Worm (Caenorhabditis elegans) whole organism, L2 larva: Measurements from ENCODE around the gene lin-18.

ENCODE experiments used
- C34F6.9 ChIP-seq: fragments of 150-350 bp; optimal IDR thresholded peaks from 2 replicates; lab custom pipeline; 2014; ENCODE audit warnings: missing biosample characterization, missing genetic modification characterization
- Y55F3AM.14 ChIP-seq: fragments of 200-800 bp; sonication (Bioruptor generic); optimal IDR thresholded peaks from 2 replicates; lab custom pipeline; 2018; ENCODE audit warnings: mild to moderate bottlenecking, missing genetic modification characterization, missing compliant biosample characterization
- alr-1 ChIP-seq: fragments of 150-350 bp; optimal IDR thresholded peaks from 2 replicates; lab custom pipeline; 2014; ENCODE audit warnings: missing biosample characterization, missing genetic modification characterization
- aly-2 ChIP-seq: fragments of 150-350 bp; optimal IDR thresholded peaks from 2 replicates; lab custom pipeline; 2014; ENCODE audit warnings: missing biosample characterization, missing genetic modification characterization
- blmp-1 ChIP-seq: sonication (generic microtip); optimal IDR thresholded peaks from 2 replicates; lab custom pipeline; 2017; ENCODE audit warnings: missing genetic modification characterization, mild to moderate bottlenecking, missing compliant biosample characterization, antibody characterized with exemption, moderate library complexity; ENCODE audit not compliant: insufficient read depth
- crh-2 ChIP-seq: sonication (generic microtip); optimal IDR thresholded peaks from 2 replicates; lab custom pipeline; 2017; ENCODE audit warnings: missing biosample characterization, missing genetic modification characterization
- dmd-4 ChIP-seq: sonication (generic microtip); optimal IDR thresholded peaks from 2 replicates; lab custom pipeline; 2017; ENCODE audit warnings: missing biosample characterization, missing genetic modification characterization
- egl-27 ChIP-seq: sonication (generic microtip); optimal IDR thresholded peaks from 3 replicates; lab custom pipeline; 2017; ENCODE audit warnings: missing biosample characterization, missing genetic modification reagents, missing genetic modification characterization
- elt-3 ChIP-seq: sonication (generic microtip); optimal IDR thresholded peaks from 2 replicates; lab custom pipeline; 2017; ENCODE audit warnings: missing biosample characterization, missing genetic modification characterization
- gmeb-1 ChIP-seq: fragments of 150-350 bp; optimal IDR thresholded peaks from 2 replicates; lab custom pipeline; 2014; ENCODE audit warnings: missing biosample characterization, missing genetic modification characterization
- lin-13 ChIP-seq: fragments of 150-350 bp; optimal IDR thresholded peaks from 2 replicates; lab custom pipeline; 2014; ENCODE audit warnings: missing biosample characterization, missing genetic modification reagents, missing genetic modification characterization
- mab-5 ChIP-seq: fragments of 150-350 bp; optimal IDR thresholded peaks from 2 replicates; lab custom pipeline; 2014; ENCODE audit warnings: missing biosample characterization, missing genetic modification characterization
- mbf-1 ChIP-seq: sonication (generic microtip); optimal IDR thresholded peaks from 2 replicates; lab custom pipeline; 2017; ENCODE audit warnings: missing biosample characterization, missing genetic modification characterization
- mdl-1 ChIP-seq, 2 experiments: fragments of 150-350 bp in 1 of 2; sonication (generic microtip) in 1 of 2; optimal IDR thresholded peaks; 2 replicates each; lab custom pipeline; 2017; ENCODE audit warnings: missing biosample characterization in 2 of 2, missing genetic modification characterization in 2 of 2
- nhr-10 ChIP-seq: sonication (generic microtip); optimal IDR thresholded peaks from 2 replicates; lab custom pipeline; 2017; ENCODE audit warnings: missing biosample characterization, missing genetic modification characterization
- nhr-11 ChIP-seq: fragments of 150-350 bp; optimal IDR thresholded peaks from 2 replicates; lab custom pipeline; 2014; ENCODE audit warnings: missing biosample characterization, missing genetic modification characterization
- nhr-129 ChIP-seq: fragments of 150-350 bp; optimal IDR thresholded peaks from 2 replicates; lab custom pipeline; 2014; ENCODE audit warnings: missing biosample characterization, missing genetic modification characterization
- nhr-21 ChIP-seq: fragments of 150-350 bp; optimal IDR thresholded peaks from 2 replicates; lab custom pipeline; 2014; ENCODE audit warnings: missing biosample characterization, missing genetic modification characterization
- nhr-23 ChIP-seq: fragments of 150-350 bp; optimal IDR thresholded peaks from 2 replicates; lab custom pipeline; 2014; ENCODE audit warnings: missing biosample characterization, missing genetic modification reagents, missing genetic modification characterization
- nhr-237 ChIP-seq: fragments of 150-350 bp; optimal IDR thresholded peaks from 2 replicates; lab custom pipeline; 2014; ENCODE audit warnings: missing biosample characterization, missing genetic modification characterization
- nhr-25 ChIP-seq: fragments of 150-350 bp; sonication (generic microtip); optimal IDR thresholded peaks from 3 replicates; lab custom pipeline; 2014; ENCODE audit warnings: missing biosample characterization, missing genetic modification characterization
- nhr-77 ChIP-seq: fragments of 150-350 bp; optimal IDR thresholded peaks from 2 replicates; lab custom pipeline; 2014; ENCODE audit warnings: missing biosample characterization, missing genetic modification characterization
- peb-1 ChIP-seq: fragments of 150-350 bp; optimal IDR thresholded peaks from 2 replicates; lab custom pipeline; 2014; ENCODE audit warnings: missing biosample characterization, missing genetic modification characterization
- skn-1 ChIP-seq: sonication (generic microtip); optimal IDR thresholded peaks from 2 replicates; lab custom pipeline; 2017; ENCODE audit warnings: missing biosample characterization, missing genetic modification characterization
- sma-3 ChIP-seq: sonication (generic microtip); optimal IDR thresholded peaks from 2 replicates; lab custom pipeline; 2016; ENCODE audit warnings: missing genetic modification reagents, missing genetic modification characterization, missing compliant biosample characterization
- sma-9 ChIP-seq, 2 experiments: fragments of 150-350 bp in 1 of 2; sonication (generic microtip) in 1 of 2; optimal IDR thresholded peaks; 2 replicates each; lab custom pipeline; 2014 to 2016; ENCODE audit warnings: missing genetic modification characterization in 2 of 2, mild to moderate bottlenecking in 1 of 2, missing biosample characterization in 1 of 2, missing compliant biosample characterization in 1 of 2, missing genetic modification reagents in 1 of 2, moderate library complexity in 1 of 2
- unc-39 ChIP-seq: fragments of 150-350 bp; optimal IDR thresholded peaks from 2 replicates; lab custom pipeline; 2014; ENCODE audit warnings: missing biosample characterization, missing genetic modification characterization
- unc-55 ChIP-seq: fragments of 150-350 bp; sonication (generic microtip); optimal IDR thresholded peaks from 3 replicates; lab custom pipeline; 2014; ENCODE audit warnings: missing biosample characterization, missing genetic modification reagents, missing genetic modification characterization
- unc-62 ChIP-seq: fragments of 150-350 bp; optimal IDR thresholded peaks from 2 replicates; lab custom pipeline; 2014; ENCODE audit warnings: missing biosample characterization, missing genetic modification reagents, missing genetic modification characterization
- ztf-1 ChIP-seq: fragments of 200-800 bp; sonication (Bioruptor generic); conservative IDR thresholded peaks from 2 replicates; pipeline ENCODE4 v1.3.6; 2022; ENCODE audit warnings: missing genetic modification characterization, missing compliant biosample characterization
- ztf-11 ChIP-seq: sonication (generic microtip); optimal IDR thresholded peaks from 2 replicates; lab custom pipeline; 2017; ENCODE audit warnings: missing biosample characterization, missing genetic modification characterization
- ztf-4 ChIP-seq: fragments of 150-350 bp; optimal IDR thresholded peaks from 2 replicates; lab custom pipeline; 2014; ENCODE audit warnings: missing biosample characterization, missing genetic modification characterization

lin-18 gene

ce11 chrX:3974160-3974559 is 15.8 kb downstream of the lin-18 start:
- TF ChIP-seq peb-1 (tag; lab: Kevin White, UChicago) (no peak), sma-3 (GFP tag; lab: Kevin White, UChicago) (no peak), unc-55 (GFP tag; lab: Kevin White, UChicago) (no peak), nhr-11 (no peak), nhr-10 (tag; lab: Kevin White, UChicago) (no peak), nhr-77 (no peak), nhr-237 (tag; lab: Kevin White, UChicago) (no peak), dmd-4 (no peak), ztf-4 (tag; lab: Kevin White, UChicago) (no peak), gmeb-1 (tag; lab: Kevin White, UChicago) (no peak), egl-27 (tag; lab: Kevin White, UChicago) (no peak), mab-5 (tag; lab: Kevin White, UChicago) (no peak), ztf-11 (tag; lab: Kevin White, UChicago) (no peak), sma-9 (GFP tag; optimal IDR thresholded peaks at IDR 0.05; lab: Kevin White, UChicago) (no peak), sma-9 (tag; optimal IDR thresholded peaks at IDR 0.05; lab: Kevin White, UChicago) (no peak), unc-62 (GFP tag; lab: Kevin White, UChicago) (no peak), Y55F3AM.14 (GFP tag; lab: Kevin White, UChicago) (no peak), skn-1 (tag; lab: Kevin White, UChicago) (no peak)
- TF ChIP-seq, all 48 proteins: peak for 0

- TF ChIP-seq aly-2 (tag; lab: Kevin White, UChicago) (no peak), ztf-11 (tag; lab: Kevin White, UChicago) (no peak), unc-39 (tag; lab: Kevin White, UChicago) (no peak), egl-27 (tag; lab: Kevin White, UChicago) (no peak), nhr-21 (tag; lab: Kevin White, UChicago) (no peak), sma-3 (GFP tag; lab: Kevin White, UChicago) (no peak), mdl-1 (tag; optimal IDR thresholded peaks at IDR 0.05; lab: Kevin White, UChicago) (no peak), nhr-237 (tag; lab: Kevin White, UChicago) (no peak), nhr-23 (tag; lab: Kevin White, UChicago) (no peak), mab-5 (tag; lab: Kevin White, UChicago) (no peak)
Observed at ce11 chrX:3976755-3977154, 18.4 kb downstream of the lin-18 start.

- TF ChIP-seq sma-3 (GFP tag; lab: Kevin White, UChicago) (no peak), gmeb-1 (tag; lab: Kevin White, UChicago) (no peak), nhr-25 (tag; lab: Kevin White, UChicago) (no peak)
Observed at ce11 chrX:3977271-3977670, 18.9 kb downstream of the lin-18 start.

- TF ChIP-seq unc-62 (GFP tag; lab: Kevin White, UChicago): no peak
Observed at ce11 chrX:3979146-3979545, 20.8 kb downstream of the lin-18 start.

ce11 chrX:3982370-3982769 is 24.0 kb downstream of the lin-18 start:
- TF ChIP-seq blmp-1 (tag; lab: Kevin White, UChicago) (peak; percentile 62), crh-2 (no peak)

- no peak for TF ChIP-seq mbf-1 (tag; lab: Kevin White, UChicago)
- no peak for TF ChIP-seq nhr-23 (tag; lab: Kevin White, UChicago)
- no peak for TF ChIP-seq lin-13
- no peak for TF ChIP-seq ztf-11 (tag; lab: Kevin White, UChicago)
- TF ChIP-seq ztf-1 (GFP tag; lab: Robert Waterston, UW): no peak
- no peak for TF ChIP-seq alr-1
- no peak for TF ChIP-seq nhr-11
- TF ChIP-seq unc-39 (tag; lab: Kevin White, UChicago): no peak
Observed at ce11 chrX:3988575-3988974, 30.2 kb downstream of the lin-18 start.

ce11 chrX:3990495-3990894 is 32.1 kb downstream of the lin-18 start:
- TF ChIP-seq nhr-129 (tag; lab: Kevin White, UChicago) (peak; percentile 2), elt-3 (tag; lab: Kevin White, UChicago) (no peak), sma-9 (GFP tag; optimal IDR thresholded peaks at IDR 0.05; lab: Kevin White, UChicago) (peak; percentile 7), sma-9 (tag; optimal IDR thresholded peaks at IDR 0.05; lab: Kevin White, UChicago) (no peak), aly-2 (tag; lab: Kevin White, UChicago) (no peak), C34F6.9 (tag; lab: Kevin White, UChicago) (peak; percentile 12), unc-55 (GFP tag; lab: Kevin White, UChicago) (peak; percentile 5), skn-1 (tag; lab: Kevin White, UChicago) (no peak)
- TF ChIP-seq, all 48 proteins: peak for 4
